Fruit fly (Drosophila melanogaster) whole organism, adult: ENCODE measurements around the gene Hs6st.

ENCODE experiments used
- CG11617 ChIP-seq: fragments of 200-800 bp; sonication (Bioruptor generic); optimal IDR thresholded peaks from 2 replicates; lab custom pipeline; 2017; ENCODE audit warnings: mild to moderate bottlenecking, missing biosample characterization, missing genetic modification reagents, missing genetic modification characterization
- CG12768 ChIP-seq: fragments of 200-800 bp; sonication (Bioruptor generic); optimal IDR thresholded peaks from 2 replicates; lab custom pipeline; 2017; ENCODE audit warnings: missing biosample characterization, missing genetic modification characterization, mild to moderate bottlenecking, moderate library complexity, missing genetic modification reagents
- CG14711 ChIP-seq: fragments of 200-800 bp; sonication (Bioruptor generic); optimal IDR thresholded peaks from 2 replicates; lab custom pipeline; 2018; ENCODE audit warnings: missing biosample characterization, mild to moderate bottlenecking, missing genetic modification characterization, moderate library complexity
- CG1620 ChIP-seq: fragments of 200-800 bp; sonication (Bioruptor generic); optimal IDR thresholded peaks from 2 replicates; lab custom pipeline; 2016; ENCODE audit warnings: missing biosample characterization, missing genetic modification characterization
- CG33017 ChIP-seq: fragments of 200-800 bp; sonication (Bioruptor generic); optimal IDR thresholded peaks from 2 replicates; lab custom pipeline; 2018; ENCODE audit warnings: missing biosample characterization, mild to moderate bottlenecking, missing genetic modification characterization, moderate library complexity
- CG5204 ChIP-seq: fragments of 200-800 bp; sonication (Bioruptor generic); optimal IDR thresholded peaks from 2 replicates; lab custom pipeline; 2016; ENCODE audit warnings: missing biosample characterization, missing genetic modification characterization
- CG7045 ChIP-seq: fragments of 200-800 bp; sonication (Bioruptor generic); optimal IDR thresholded peaks from 2 replicates; lab custom pipeline; 2017; ENCODE audit warnings: missing biosample characterization, mild to moderate bottlenecking, missing genetic modification characterization
- CG7101 ChIP-seq: fragments of 200-800 bp; sonication (Bioruptor generic); optimal IDR thresholded peaks from 2 replicates; lab custom pipeline; 2018; ENCODE audit warnings: missing biosample characterization, mild to moderate bottlenecking, missing genetic modification characterization, moderate library complexity
- Clk ChIP-seq: fragments of 200-800 bp; sonication (Bioruptor generic); optimal IDR thresholded peaks from 2 replicates; lab custom pipeline; 2017; ENCODE audit warnings: missing biosample characterization, missing genetic modification characterization
- Crg-1 ChIP-seq: fragments of 200-800 bp; sonication (Bioruptor generic); optimal IDR thresholded peaks from 2 replicates; lab custom pipeline; 2016; ENCODE audit warnings: missing biosample characterization, missing genetic modification characterization
- Hr96 ChIP-seq: fragments of 200-800 bp; sonication (Bioruptor generic); optimal IDR thresholded peaks from 2 replicates; lab custom pipeline; 2016; ENCODE audit warnings: missing biosample characterization, missing genetic modification characterization
- Mnt ChIP-seq: fragments of 200-800 bp; sonication (Bioruptor generic); optimal IDR thresholded peaks from 2 replicates; lab custom pipeline; 2016; ENCODE audit warnings: missing biosample characterization, mild to moderate bottlenecking, missing genetic modification characterization
- bab1 ChIP-seq: fragments of 200-800 bp; sonication (Bioruptor generic); optimal IDR thresholded peaks from 3 replicates; lab custom pipeline; 2019; ENCODE audit warnings: missing biosample characterization, mild to moderate bottlenecking, missing genetic modification characterization, moderate library complexity
- cic ChIP-seq: fragments of 200-800 bp; sonication (Bioruptor generic); optimal IDR thresholded peaks from 2 replicates; lab custom pipeline; 2017; ENCODE audit warnings: missing biosample characterization, mild to moderate bottlenecking, missing genetic modification characterization, moderate library complexity
- cnc ChIP-seq, 2 experiments: fragments of >200 bp; optimal IDR thresholded peaks; 2 replicates each; lab custom pipeline; 2017
- kay ChIP-seq: fragments of 200-800 bp; sonication (Bioruptor generic); peaks from one replicate; lab custom pipeline; 2016; ENCODE audit warnings: missing biosample characterization, missing genetic modification characterization, borderline replicate concordance
- ovo ChIP-seq: fragments of 200-800 bp; sonication (Bioruptor generic); optimal IDR thresholded peaks from 2 replicates; lab custom pipeline; 2016; ENCODE audit warnings: missing biosample characterization, missing genetic modification characterization
- pad ChIP-seq: fragments of 200-800 bp; sonication (Bioruptor generic); optimal IDR thresholded peaks from 3 replicates; lab custom pipeline; 2017; ENCODE audit warnings: missing biosample characterization, missing genetic modification characterization, mild to moderate bottlenecking, moderate library complexity, missing genetic modification reagents
- tj ChIP-seq: fragments of 200-800 bp; sonication (Bioruptor generic); optimal IDR thresholded peaks from 3 replicates; lab custom pipeline; 2017; ENCODE audit warnings: missing biosample characterization, mild to moderate bottlenecking, missing genetic modification characterization, moderate library complexity
- toe ChIP-seq: fragments of 200-800 bp; sonication (Bioruptor generic); optimal IDR thresholded peaks from 2 replicates; lab custom pipeline; 2016; ENCODE audit warnings: missing biosample characterization, missing genetic modification characterization

Hs6st gene

dm6 chr3R:19934840-19935776 is 73.2 kb downstream of the Hs6st start, which contains the start of gene mira:
Gene mira (minus strand): TSS chr3R:19935120.
- TF ChIP-seq kay (GFP tag; lab: Kevin White, UChicago) (peak; percentile 3), CG5204 (GFP tag; lab: Kevin White, UChicago) (no peak), bab1 (GFP tag; lab: Kevin White, UChicago) (no peak), toe (GFP tag; lab: Kevin White, UChicago) (no peak)

dm6 chr3R:19932169-19932568 is 76.1 kb downstream of the Hs6st start:
- TF ChIP-seq Clk (GFP tag; lab: Kevin White, UChicago) (no peak), CG1620 (GFP tag; lab: Kevin White, UChicago) (no peak)

DNA sequence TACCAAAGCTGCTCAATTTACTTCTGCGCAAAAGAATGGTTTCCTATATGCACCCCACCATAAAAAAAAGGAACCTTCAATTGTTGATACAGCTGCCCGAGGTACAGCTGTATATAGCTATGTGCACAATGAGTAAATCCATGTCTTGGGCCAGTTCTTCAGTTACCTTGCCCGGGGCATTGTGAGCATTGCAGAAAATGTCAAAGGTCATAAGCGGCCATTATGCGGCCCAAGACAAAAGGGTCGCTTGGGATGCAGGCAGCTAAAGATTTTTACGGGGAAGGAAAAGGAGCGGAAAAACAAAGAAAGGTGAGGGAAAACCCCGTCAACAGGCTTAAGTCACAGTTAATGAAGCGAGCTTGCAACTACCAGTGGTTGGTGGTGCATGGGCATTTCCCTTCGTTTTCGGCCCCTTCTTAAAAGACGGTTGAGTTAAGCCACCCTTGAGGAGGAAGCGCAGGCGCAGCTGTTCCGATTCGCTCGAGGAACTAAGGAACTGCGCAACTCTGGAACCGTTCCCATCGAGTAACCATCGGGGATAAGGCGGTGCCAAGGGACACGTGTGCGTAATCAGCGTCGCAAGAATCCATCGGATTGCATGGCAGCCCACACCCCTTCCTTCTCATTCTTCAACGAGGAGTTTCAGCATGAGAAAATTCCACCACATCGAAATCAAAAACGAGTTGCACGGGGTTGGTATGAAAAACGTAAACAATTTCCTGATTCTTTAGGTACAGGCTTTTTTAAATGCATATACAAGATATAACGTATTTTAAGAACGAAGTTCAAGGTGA is 77.2 kb downstream of the Hs6st start:
- no peak for TF ChIP-seq CG11617 (GFP tag; lab: Kevin White, UChicago)
- TF ChIP-seq CG14711 (tag; lab: Kevin White, UChicago): no peak
- TF ChIP-seq bab1 (GFP tag; lab: Kevin White, UChicago): no peak
- TF ChIP-seq cic: no peak
- TF ChIP-seq cnc (optimal IDR thresholded peaks at IDR 0.05; lab: Kevin White, UChicago): no peak
- no peak for TF ChIP-seq Mnt (GFP tag; lab: Kevin White, UChicago)
- TF ChIP-seq CG1620 (GFP tag; lab: Kevin White, UChicago): no peak
- no peak for TF ChIP-seq CG7101 (tag; lab: Kevin White, UChicago)
- no peak for TF ChIP-seq ovo
- TF ChIP-seq Hr96 (GFP tag; lab: Kevin White, UChicago): no peak
- no peak for TF ChIP-seq CG12768 (GFP tag; lab: Kevin White, UChicago)
- TF ChIP-seq CG7045: no peak
- no peak for TF ChIP-seq kay (GFP tag; lab: Kevin White, UChicago)
- TF ChIP-seq Clk (GFP tag; lab: Kevin White, UChicago): no peak

DNA sequence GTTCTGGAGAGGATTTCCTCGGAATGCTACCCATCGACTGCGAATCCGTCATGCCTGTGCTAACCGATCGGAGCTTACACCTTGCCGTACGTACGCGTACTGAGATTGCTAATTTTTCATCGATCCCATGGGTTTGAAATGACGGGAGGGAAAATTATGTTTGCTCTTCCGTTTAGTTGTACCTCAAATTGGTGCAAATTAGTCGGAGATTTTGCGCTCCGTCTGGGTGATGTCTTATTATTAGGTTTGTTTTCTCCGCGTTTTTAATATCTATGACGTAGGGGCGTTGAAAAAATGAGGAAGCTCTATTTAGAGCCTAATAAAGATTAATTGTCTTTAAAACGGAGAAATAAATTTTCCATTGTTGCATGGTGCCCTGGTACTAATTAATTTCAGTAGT is 79.8 kb downstream of the Hs6st start, which contains the start of gene CG4459:
TSS of gene CG4459 (minus strand) at position 101 of the 400 bp plus-strand sequence.
- no peak for TF ChIP-seq CG11617 (GFP tag; lab: Kevin White, UChicago)
- no peak for TF ChIP-seq Clk (GFP tag; lab: Kevin White, UChicago)
- no peak for TF ChIP-seq toe (GFP tag; lab: Kevin White, UChicago)
- TF ChIP-seq CG1620 (GFP tag; lab: Kevin White, UChicago): no peak
- no peak for TF ChIP-seq cic
- TF ChIP-seq CG14711 (tag; lab: Kevin White, UChicago): no peak
- no peak for TF ChIP-seq tj (GFP tag; lab: Kevin White, UChicago)
- TF ChIP-seq cnc (optimal IDR thresholded peaks at IDR 0.05; lab: Kevin White, UChicago): no peak
- TF ChIP-seq CG5204 (GFP tag; lab: Kevin White, UChicago): no peak
- no peak for TF ChIP-seq bab1 (GFP tag; lab: Kevin White, UChicago)
- no peak for TF ChIP-seq CG7101 (tag; lab: Kevin White, UChicago)

DNA sequence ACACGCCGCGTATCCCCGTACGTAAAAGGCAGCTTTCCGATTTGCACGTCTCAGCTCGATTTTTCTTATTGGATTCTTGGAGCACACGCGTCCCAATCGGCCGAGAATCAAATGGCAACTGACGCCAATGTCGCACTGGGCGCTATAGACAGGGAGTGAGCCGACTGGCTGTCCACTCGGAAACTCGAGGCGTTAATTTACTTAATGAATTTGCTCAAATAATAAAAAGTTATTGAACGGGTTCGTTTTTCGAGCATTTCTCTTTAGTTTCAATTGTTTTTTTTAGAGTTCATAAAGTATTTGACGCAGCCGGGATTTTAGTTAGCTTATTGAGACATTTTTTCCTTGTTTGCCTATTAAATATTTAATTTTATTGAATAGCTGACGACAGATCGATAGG is 83.0 kb downstream of the Hs6st start, which contains the start of gene CG4462:
TSS of gene CG4462 (minus strand) at position 101 of the 400 bp plus-strand sequence.
- TF ChIP-seq pad: no peak
- no peak for TF ChIP-seq Mnt (GFP tag; lab: Kevin White, UChicago)
- no peak for TF ChIP-seq CG12768 (GFP tag; lab: Kevin White, UChicago)
- TF ChIP-seq CG7045: no peak
- no peak for TF ChIP-seq toe (GFP tag; lab: Kevin White, UChicago)
- TF ChIP-seq ovo: no peak
- TF ChIP-seq bab1 (GFP tag; lab: Kevin White, UChicago): no peak
- no peak for TF ChIP-seq CG1620 (GFP tag; lab: Kevin White, UChicago)
- TF ChIP-seq CG7101 (tag; lab: Kevin White, UChicago): no peak

DNA sequence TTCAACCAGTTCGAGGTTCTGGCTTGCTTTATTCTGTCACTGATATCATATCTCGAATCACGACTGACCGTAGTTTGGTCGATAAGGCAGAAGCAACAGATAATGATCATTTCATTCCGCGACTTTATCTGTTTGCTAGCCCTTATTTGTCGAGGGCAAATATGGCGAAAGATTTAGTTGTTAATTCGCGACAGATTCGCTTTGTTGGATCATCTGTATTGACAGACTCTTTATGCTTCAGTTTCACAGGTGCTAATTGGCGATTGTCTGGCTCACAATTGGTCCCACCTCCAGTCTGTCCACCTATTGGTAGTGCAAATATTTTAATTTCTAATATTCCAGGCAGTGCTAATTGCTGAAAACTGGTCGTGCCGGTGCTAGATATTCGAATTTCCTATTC is 84.0 kb downstream of the Hs6st start:
- TF ChIP-seq CG1620 (GFP tag; lab: Kevin White, UChicago) (peak; percentile 38), kay (GFP tag; lab: Kevin White, UChicago) (peak; percentile 96), tj (GFP tag; lab: Kevin White, UChicago) (no peak), ovo (peak; percentile 71), CG33017 (tag; lab: Kevin White, UChicago) (peak; percentile 67), CG7045 (peak; percentile 92), bab1 (GFP tag; lab: Kevin White, UChicago) (no peak), Crg-1 (peak; percentile 85), toe (GFP tag; lab: Kevin White, UChicago) (peak; percentile 75), CG5204 (GFP tag; lab: Kevin White, UChicago) (peak; percentile 12), pad (peak; percentile 43), cic (peak; percentile 84), Hr96 (GFP tag; lab: Kevin White, UChicago) (peak; percentile 47), CG12768 (GFP tag; lab: Kevin White, UChicago) (peak; percentile 66), CG7101 (tag; lab: Kevin White, UChicago) (peak; percentile 79), CG11617 (GFP tag; lab: Kevin White, UChicago) (peak; percentile 54), CG14711 (tag; lab: Kevin White, UChicago) (peak; percentile 33), cnc (optimal IDR thresholded peaks at IDR 0.05; lab: Kevin White, UChicago) (no peak), Clk (GFP tag; lab: Kevin White, UChicago) (peak; percentile 40), Mnt (GFP tag; lab: Kevin White, UChicago) (peak; percentile 35)
